Worm (Caenorhabditis elegans) whole organism, L4 larva: ENCODE data around the gene T04A6.3.

ENCODE experiments used
- D1046.2 ChIP-seq: fragments of 200-800 bp; sonication (Bioruptor generic); IDR thresholded peaks from 2 replicates; pipeline ENCODE4 v1.3.6; 2022; ENCODE audit warnings: missing genetic modification characterization, missing compliant biosample characterization
- F10B5.3 ChIP-seq: sonication (generic microtip); optimal IDR thresholded peaks from 2 replicates; lab custom pipeline; 2016; ENCODE audit warnings: mild to moderate bottlenecking, missing genetic modification characterization, missing compliant biosample characterization
- F37D6.2 ChIP-seq: sonication (generic microtip); optimal IDR thresholded peaks from 2 replicates; lab custom pipeline; 2016; ENCODE audit warnings: mild to moderate bottlenecking, missing genetic modification characterization, missing compliant biosample characterization
- T20F7.1 ChIP-seq: fragments of 200-800 bp; sonication (Bioruptor generic); optimal IDR thresholded peaks from 2 replicates; lab custom pipeline; 2018; ENCODE audit warnings: mild to moderate bottlenecking, missing genetic modification characterization, missing compliant biosample characterization
- arid-1 ChIP-seq: fragments of 200-800 bp; sonication (Bioruptor generic); conservative IDR thresholded peaks from 2 replicates; pipeline ENCODE4 v1.3.6; 2022; ENCODE audit warnings: missing genetic modification reagents, missing genetic modification characterization, missing compliant biosample characterization
- attf-4 ChIP-seq: sonication (generic microtip); optimal IDR thresholded peaks from 3 replicates; lab custom pipeline; 2017; ENCODE audit warnings: missing biosample characterization, missing genetic modification characterization
- ceh-20 ChIP-seq: fragments of 200-800 bp; sonication (Bioruptor generic); IDR thresholded peaks from 2 replicates; pipeline ENCODE4 v1.3.6; 2022; ENCODE audit warnings: missing genetic modification reagents, missing genetic modification characterization, missing compliant biosample characterization
- ceh-32 ChIP-seq: sonication (generic microtip); optimal IDR thresholded peaks from 2 replicates; lab custom pipeline; 2016; ENCODE audit warnings: mild to moderate bottlenecking, missing genetic modification characterization, missing compliant biosample characterization; ENCODE audit not compliant: poor library complexity
- ceh-44 ChIP-seq: fragments of 200-800 bp; sonication (Bioruptor generic); IDR thresholded peaks from 2 replicates; pipeline ENCODE4 v1.3.6; 2022; ENCODE audit warnings: missing genetic modification reagents, missing genetic modification characterization, missing compliant biosample characterization
- ctbp-1 ChIP-seq: fragments of 200-800 bp; sonication (Bioruptor generic); IDR thresholded peaks from 2 replicates; pipeline ENCODE4 v1.3.6; 2022; ENCODE audit warnings: missing genetic modification reagents, missing genetic modification characterization, missing compliant biosample characterization
- daf-16 ChIP-seq, 3 experiments: sonication (generic microtip); optimal IDR thresholded peaks; 2 replicates each; lab custom pipeline; 2016 to 2017; ENCODE audit warnings: missing genetic modification characterization in 3 of 3, missing genetic modification reagents in 3 of 3, mild to moderate bottlenecking in 2 of 3, missing compliant biosample characterization in 2 of 3, missing biosample characterization in 1 of 3, moderate library complexity in 1 of 3
- daf-8 ChIP-seq: fragments of 200-800 bp; sonication (Bioruptor generic); IDR thresholded peaks from 2 replicates; pipeline ENCODE4 v1.3.6; 2022; ENCODE audit warnings: missing genetic modification characterization, missing compliant biosample characterization
- dmd-8 ChIP-seq: fragments of 200-800 bp; sonication (Bioruptor generic); IDR thresholded peaks from 2 replicates; pipeline ENCODE4 v1.3.6; 2022; ENCODE audit warnings: missing genetic modification characterization, missing compliant biosample characterization
- dpl-1 ChIP-seq: fragments of 150-350 bp; optimal IDR thresholded peaks from 2 replicates; lab custom pipeline; 2014; ENCODE audit warnings: missing biosample characterization, missing genetic modification reagents, missing genetic modification characterization
- dve-1 ChIP-seq: sonication (generic microtip); optimal IDR thresholded peaks from 2 replicates; lab custom pipeline; 2017; ENCODE audit warnings: antibody characterized with exemption, mild to moderate bottlenecking, missing genetic modification characterization, missing compliant biosample characterization; ENCODE audit not compliant: insufficient read depth
- egl-43 ChIP-seq: fragments of 200-800 bp; sonication (Bioruptor generic); IDR thresholded peaks from 2 replicates; pipeline ENCODE4 v1.3.6; 2022; ENCODE audit warnings: missing genetic modification reagents, missing genetic modification characterization, missing compliant biosample characterization
- fkh-10 ChIP-seq: fragments of 150-350 bp; optimal IDR thresholded peaks from 2 replicates; lab custom pipeline; 2014; ENCODE audit warnings: missing biosample characterization, missing genetic modification reagents, missing genetic modification characterization
- fos-1 ChIP-seq: fragments of 150-350 bp; optimal IDR thresholded peaks from 2 replicates; lab custom pipeline; 2014; ENCODE audit warnings: missing biosample characterization, missing genetic modification characterization
- hif-1 ChIP-seq, 2 experiments: sonication (generic microtip); optimal IDR thresholded peaks; 2 replicates each; lab custom pipeline; 2016 to 2017; ENCODE audit warnings: missing compliant biosample characterization in 2 of 2, missing genetic modification characterization in 2 of 2, missing genetic modification reagents in 2 of 2, missing genotype in 2 of 2, mild to moderate bottlenecking in 1 of 2
- hlh-30 ChIP-seq: sonication (generic microtip); optimal IDR thresholded peaks from 2 replicates; lab custom pipeline; 2017; ENCODE audit warnings: antibody characterized with exemption, mild to moderate bottlenecking, missing genetic modification characterization, missing compliant biosample characterization; ENCODE audit not compliant: insufficient read depth
- hmg-1.1 ChIP-seq: fragments of 200-800 bp; sonication (Bioruptor generic); IDR thresholded peaks from 2 replicates; pipeline ENCODE4 v1.3.6; 2022; ENCODE audit warnings: missing genetic modification reagents, missing genetic modification characterization, missing compliant biosample characterization
- jun-1 ChIP-seq: fragments of 150-350 bp; optimal IDR thresholded peaks from 2 replicates; lab custom pipeline; 2014; ENCODE audit warnings: missing biosample characterization, missing genetic modification reagents, missing genetic modification characterization
- lim-7 ChIP-seq: fragments of 200-800 bp; sonication (Bioruptor generic); IDR thresholded peaks from 2 replicates; pipeline ENCODE4 v1.3.6; 2022; ENCODE audit warnings: missing genetic modification characterization, missing compliant biosample characterization
- lin-13 ChIP-seq: fragments of 150-350 bp; optimal IDR thresholded peaks from 2 replicates; lab custom pipeline; 2014; ENCODE audit warnings: missing biosample characterization, missing genetic modification reagents, missing genetic modification characterization
- lin-38 ChIP-seq: fragments of 200-800 bp; sonication (Bioruptor generic); IDR thresholded peaks from 2 replicates; pipeline ENCODE4 v1.3.6; 2022; ENCODE audit warnings: missing genetic modification reagents, missing genetic modification characterization, missing compliant biosample characterization
- lsy-2 ChIP-seq, 2 experiments: fragments of 150-350 bp in 1 of 2; sonication (generic microtip) in 1 of 2; optimal IDR thresholded peaks; 2 replicates each; lab custom pipeline; 2014 to 2017; ENCODE audit warnings: missing biosample characterization in 2 of 2, missing genetic modification characterization in 2 of 2
- mdt-29 ChIP-seq: fragments of 200-800 bp; sonication (Bioruptor generic); IDR thresholded peaks from 2 replicates; pipeline ENCODE4 v1.3.6; 2022; ENCODE audit warnings: missing genetic modification reagents, missing genetic modification characterization, missing compliant biosample characterization
- mes-2 ChIP-seq: sonication (generic microtip); optimal IDR thresholded peaks from 2 replicates; lab custom pipeline; 2016; ENCODE audit warnings: missing genotype, mild to moderate bottlenecking, missing genetic modification characterization, missing compliant biosample characterization; ENCODE audit not compliant: poor library complexity, severe bottlenecking
- mxl-2 ChIP-seq: fragments of 200-800 bp; sonication (Bioruptor generic); conservative IDR thresholded peaks from 2 replicates; pipeline ENCODE4 v1.3.6; 2022; ENCODE audit warnings: missing genetic modification reagents, missing genetic modification characterization, missing compliant biosample characterization
- mxl-3 ChIP-seq: fragments of 200-800 bp; sonication (Bioruptor generic); optimal IDR thresholded peaks from 2 replicates; lab custom pipeline; 2018; ENCODE audit warnings: mild to moderate bottlenecking, missing genetic modification characterization, missing compliant biosample characterization
- nhr-11 ChIP-seq: fragments of 150-350 bp; optimal IDR thresholded peaks from 2 replicates; lab custom pipeline; 2014; ENCODE audit warnings: missing biosample characterization, missing genetic modification characterization
- nhr-28 ChIP-seq: fragments of 150-350 bp; optimal IDR thresholded peaks from 2 replicates; lab custom pipeline; 2014; ENCODE audit warnings: missing biosample characterization, missing genetic modification characterization
- nhr-41 ChIP-seq: fragments of 200-800 bp; sonication (Bioruptor generic); IDR thresholded peaks from 2 replicates; pipeline ENCODE4 v1.3.6; 2022; ENCODE audit warnings: missing genetic modification reagents, missing genetic modification characterization, missing compliant biosample characterization
- nhr-42 ChIP-seq: fragments of 200-800 bp; sonication (Bioruptor generic); IDR thresholded peaks from 2 replicates; pipeline ENCODE4 v1.3.6; 2022; ENCODE audit warnings: missing genetic modification characterization, missing compliant biosample characterization
- nhr-77 ChIP-seq: fragments of 150-350 bp; optimal IDR thresholded peaks from 2 replicates; lab custom pipeline; 2014; ENCODE audit warnings: missing biosample characterization, missing genetic modification characterization
- pha-4 ChIP-seq, 2 experiments: fragments of 150-350 bp in 1 of 2; fragments of 200-800 bp in 1 of 2; sonication (Bioruptor generic) in 1 of 2; IDR thresholded peaks in 1 of 2; optimal IDR thresholded peaks in 1 of 2; 2 replicates each; pipeline versions ENCODE4 v1.3.6 to Lab custom; 2014 to 2022; ENCODE audit warnings: missing genetic modification characterization in 2 of 2, missing genetic modification reagents in 2 of 2, missing biosample characterization in 1 of 2, missing compliant biosample characterization in 1 of 2
- php-3 ChIP-seq: fragments of 200-800 bp; sonication (Bioruptor generic); IDR thresholded peaks from 2 replicates; pipeline ENCODE4 v1.3.6; 2022; ENCODE audit warnings: missing genetic modification reagents, missing genetic modification characterization, missing compliant biosample characterization
- rbr-2 ChIP-seq: sonication (generic microtip); optimal IDR thresholded peaks from 2 replicates; lab custom pipeline; 2016; ENCODE audit warnings: missing genotype, missing genetic modification characterization, missing compliant biosample characterization
- skn-1 ChIP-seq: fragments of 150-350 bp; optimal IDR thresholded peaks from 2 replicates; lab custom pipeline; 2014; ENCODE audit warnings: missing biosample characterization, missing genetic modification characterization
- snpc-4 ChIP-seq: fragments of 150-350 bp; optimal IDR thresholded peaks from 2 replicates; lab custom pipeline; 2014; ENCODE audit warnings: missing biosample characterization, missing genetic modification characterization
- spr-1 ChIP-seq: sonication (generic microtip); optimal IDR thresholded peaks from 2 replicates; lab custom pipeline; 2016; ENCODE audit warnings: mild to moderate bottlenecking, missing genetic modification characterization, missing compliant biosample characterization
- tag-97 ChIP-seq: fragments of 200-800 bp; sonication (Bioruptor generic); IDR thresholded peaks from 2 replicates; pipeline ENCODE4 v1.3.6; 2022; ENCODE audit warnings: missing genetic modification characterization, missing compliant biosample characterization
- tra-1 ChIP-seq: fragments of 200-800 bp; sonication (Bioruptor generic); IDR thresholded peaks from 2 replicates; pipeline ENCODE4 v1.3.6; 2022; ENCODE audit warnings: missing genetic modification reagents, missing genetic modification characterization, missing compliant biosample characterization
- unc-62 ChIP-seq, 3 experiments: fragments of 150-350 bp in 1 of 3; sonication (generic microtip); optimal IDR thresholded peaks in 2 of 3; peaks in 1 of 3; 1 replicate in 1 of 3; 2 replicates in 2 of 3; lab custom pipeline; 2014 to 2017; ENCODE audit warnings: missing biosample characterization in 3 of 3, missing genetic modification characterization in 3 of 3, missing genetic modification reagents in 3 of 3, missing genotype in 1 of 3
- zag-1 ChIP-seq: fragments of 150-350 bp; optimal IDR thresholded peaks from 2 replicates; lab custom pipeline; 2014; ENCODE audit warnings: missing biosample characterization, missing genetic modification characterization
- zfp-2 ChIP-seq: sonication (generic microtip); optimal IDR thresholded peaks from 2 replicates; lab custom pipeline; 2016; ENCODE audit warnings: mild to moderate bottlenecking, missing genetic modification characterization, missing compliant biosample characterization
- zfp-3 ChIP-seq: fragments of 200-800 bp; sonication (Bioruptor generic); conservative IDR thresholded peaks from 2 replicates; pipeline ENCODE4 v1.3.6; 2022; ENCODE audit warnings: missing genetic modification reagents, missing genetic modification characterization, missing compliant biosample characterization

T04A6.3 gene

ce11 chrIII:7570083-7570695 is 37.9 kb downstream of the T04A6.3 start, which contains the start of gene R13A5.7 (continued):
- TF ChIP-seq unc-62 (GFP tag; optimal IDR thresholded peaks at IDR 0.05 in 1 of 2; lab: Kevin White, UChicago), result peak in 1 of 2 experiments; percentile 97
- no peak for TF ChIP-seq unc-62 (tag; optimal IDR thresholded peaks at IDR 0.05; lab: Kevin White, UChicago)
- peak in 1 of 2 experiments; percentile 23 for TF ChIP-seq daf-16 (GFP tag; optimal IDR thresholded peaks at IDR 0.05; lab: Kevin White, UChicago)
- TF ChIP-seq daf-16 (tag; optimal IDR thresholded peaks at IDR 0.05; lab: Kevin White, UChicago), result peak; percentile 80
- peak; percentile 75; the same call in 1 of the 2 replicates for TF ChIP-seq arid-1 (GFP tag; lab: Robert Waterston, UW)
- TF ChIP-seq pha-4 (GFP tag; IDR thresholded peaks at IDR 0.05; lab: Robert Waterston, UW), result no peak
- TF ChIP-seq pha-4 (tag; optimal IDR thresholded peaks at IDR 0.05; lab: Kevin White, UChicago), result peak; percentile 39
- no peak for TF ChIP-seq D1046.2 (GFP tag; lab: Robert Waterston, UW)
- TF ChIP-seq fkh-10 (GFP tag; lab: Kevin White, UChicago), result peak; percentile 66
- peak; percentile 67 for TF ChIP-seq nhr-77
- TF ChIP-seq dmd-8 (GFP tag; lab: Robert Waterston, UW), result no peak
- TF ChIP-seq nhr-41, result 0 out of 2 replicates have a peak, but pooled peaks have one; percentile 25
- TF ChIP-seq zfp-2 (tag; lab: Kevin White, UChicago), result no peak
- TF ChIP-seq tra-1 (GFP tag; lab: Robert Waterston, UW), result 0 out of 2 replicates have a peak, but pooled peaks have one; percentile 37
- peak; percentile 63 for TF ChIP-seq T20F7.1
- peak; percentile 35 for TF ChIP-seq F10B5.3
- TF ChIP-seq nhr-28 (tag; lab: Kevin White, UChicago), result peak; percentile 90
- TF ChIP-seq rbr-2 (tag; lab: Kevin White, UChicago), result peak; percentile 89
- TF ChIP-seq zfp-3, result no peak
- peak; percentile 69 for TF ChIP-seq mes-2 (tag; lab: Kevin White, UChicago)
- TF ChIP-seq mdt-29, result 0 out of 2 replicates have a peak, but pooled peaks have one; percentile 35
- TF ChIP-seq egl-43 (GFP tag; lab: Robert Waterston, UW), result no peak; the same call in 1 of the 2 replicates
- peak; percentile 95 for TF ChIP-seq mxl-3 (GFP tag; lab: Kevin White, UChicago)
- TF ChIP-seq skn-1, result no peak
- peak; percentile 59 for TF ChIP-seq lin-38
- no peak for TF ChIP-seq attf-4 (tag; lab: Kevin White, UChicago)
- TF ChIP-seq daf-8 (GFP tag; lab: Robert Waterston, UW), result no peak
- TF ChIP-seq ceh-32 (tag; lab: Kevin White, UChicago), result no peak
- no peak for TF ChIP-seq tag-97 (GFP tag; lab: Robert Waterston, UW)
- TF ChIP-seq lsy-2 (tag; optimal IDR thresholded peaks at IDR 0.05; lab: Kevin White, UChicago), result peak; percentile 85 to 86
- no peak for TF ChIP-seq mxl-2 (GFP tag; lab: Robert Waterston, UW)
- TF ChIP-seq spr-1, result peak; percentile 15
- no peak for TF ChIP-seq lim-7 (GFP tag; lab: Robert Waterston, UW)
- TF ChIP-seq dve-1 (tag; lab: Kevin White, UChicago), result peak; percentile 88
- peak in 1 of 2 experiments; percentile 36 for TF ChIP-seq hif-1 (tag; optimal IDR thresholded peaks at IDR 0.05; lab: Kevin White, UChicago)
- 0 out of 2 replicates have a peak, but pooled peaks have one; percentile 38 for TF ChIP-seq ceh-44 (GFP tag; lab: Robert Waterston, UW)
- TF ChIP-seq hmg-1.1 (GFP tag; lab: Robert Waterston, UW), result peak; percentile 89
- TF ChIP-seq ctbp-1, result peak; percentile 63; the same call in 1 of the 2 replicates
- TF ChIP-seq jun-1 (tag; lab: Kevin White, UChicago), result no peak
- TF ChIP-seq nhr-11 (tag; lab: Kevin White, UChicago), result peak; percentile 74
- TF ChIP-seq F37D6.2 (tag; lab: Kevin White, UChicago), result peak; percentile 31
- peak; percentile 48 for TF ChIP-seq dpl-1 (GFP tag; lab: Kevin White, UChicago)
- peak; percentile 54 for TF ChIP-seq lin-13 (GFP tag; lab: Kevin White, UChicago)
- TF ChIP-seq ceh-20 (GFP tag; lab: Robert Waterston, UW), result no peak; the same call in 1 of the 2 replicates
- TF ChIP-seq nhr-42 (GFP tag; lab: Robert Waterston, UW), result no peak
- no peak for TF ChIP-seq zag-1
- TF ChIP-seq php-3 (GFP tag; lab: Robert Waterston, UW), result 0 out of 2 replicates have a peak, but pooled peaks have one; percentile 46
- TF ChIP-seq hlh-30 (tag; lab: Kevin White, UChicago), result peak; percentile 95
- TF ChIP-seq fos-1 (tag; lab: Kevin White, UChicago), result no peak
- TF ChIP-seq snpc-4 (tag; lab: Kevin White, UChicago), result no peak
